Fruit fly (Drosophila melanogaster) whole organism, prepupa: ENCODE results near the gene CG3386.

Source experiments
- Blimp-1 ChIP-seq: fragments of 200-800 bp; sonication (Bioruptor generic); optimal IDR thresholded peaks from 3 replicates; lab custom pipeline; 2017; ENCODE audit warnings: missing biosample characterization, missing genetic modification characterization, mild to moderate bottlenecking, moderate library complexity, missing genetic modification reagents
- CG10631 ChIP-seq: fragments of 200-800 bp; sonication (Bioruptor generic); optimal IDR thresholded peaks from 2 replicates; lab custom pipeline; 2016; ENCODE audit warnings: missing biosample characterization, missing genetic modification characterization
- CG10669 ChIP-seq: fragments of 200-800 bp; sonication (Bioruptor generic); optimal IDR thresholded peaks from 3 replicates; lab custom pipeline; 2018; ENCODE audit warnings: missing biosample characterization, mild to moderate bottlenecking, missing genetic modification characterization, moderate library complexity
- CG11294 ChIP-seq: fragments of 200-800 bp; sonication (Bioruptor generic); IDR thresholded peaks from 2 replicates; pipeline ENCODE4 v1.3.6; 2022; ENCODE audit warnings: missing biosample characterization, missing genetic modification characterization
- CG11762 ChIP-seq: fragments of 200-800 bp; sonication (Bioruptor generic); optimal IDR thresholded peaks from 3 replicates; lab custom pipeline; 2016; ENCODE audit warnings: missing biosample characterization, missing genetic modification characterization; ENCODE audit not compliant: insufficient read depth
- CG11902 ChIP-seq: fragments of 200-800 bp; sonication (Bioruptor generic); optimal IDR thresholded peaks from 3 replicates; lab custom pipeline; 2016; ENCODE audit warnings: missing biosample characterization, missing genetic modification characterization
- CG15336 ChIP-seq: fragments of 200-800 bp; sonication (Bioruptor generic); IDR thresholded peaks from 2 replicates; pipeline ENCODE4 v1.3.6; 2022; ENCODE audit warnings: missing biosample characterization, missing genetic modification characterization
- CG1621 ChIP-seq: fragments of 200-800 bp; sonication (Bioruptor generic); optimal IDR thresholded peaks from 3 replicates; lab custom pipeline; 2018; ENCODE audit warnings: missing biosample characterization, mild to moderate bottlenecking, missing genetic modification characterization
- CG16779 ChIP-seq: fragments of 200-800 bp; sonication (Bioruptor generic); optimal IDR thresholded peaks from 3 replicates; lab custom pipeline; 2017; ENCODE audit warnings: missing biosample characterization, mild to moderate bottlenecking, missing genetic modification characterization
- CG31627 ChIP-seq: fragments of 200-800 bp; sonication (Bioruptor generic); optimal IDR thresholded peaks from 3 replicates; lab custom pipeline; 2016; ENCODE audit warnings: missing biosample characterization, missing genetic modification characterization
- CG34406 ChIP-seq: fragments of 200-800 bp; sonication (Bioruptor generic); optimal IDR thresholded peaks from 3 replicates; lab custom pipeline; 2016; ENCODE audit warnings: missing biosample characterization, missing genetic modification characterization
- CG3919 ChIP-seq: fragments of 200-800 bp; sonication (Bioruptor generic); optimal IDR thresholded peaks from 3 replicates; lab custom pipeline; 2016; ENCODE audit warnings: missing biosample characterization, missing genetic modification characterization
- CG4318 ChIP-seq: fragments of 200-800 bp; sonication (Bioruptor generic); optimal IDR thresholded peaks from 3 replicates; lab custom pipeline; 2017; ENCODE audit warnings: missing biosample characterization, mild to moderate bottlenecking, missing genetic modification characterization
- CG6163 ChIP-seq: fragments of 200-800 bp; sonication (Bioruptor generic); IDR thresholded peaks from 3 replicates; pipeline ENCODE4 v1.3.6; 2022; ENCODE audit warnings: missing biosample characterization, missing genetic modification characterization
- CG6276 ChIP-seq: fragments of 200-800 bp; sonication (Bioruptor generic); optimal IDR thresholded peaks from 2 replicates; lab custom pipeline; 2017; ENCODE audit warnings: missing biosample characterization, mild to moderate bottlenecking, missing genetic modification characterization
- CG6808 ChIP-seq: fragments of 200-800 bp; sonication (Bioruptor generic); optimal IDR thresholded peaks from 3 replicates; lab custom pipeline; 2017; ENCODE audit warnings: missing biosample characterization, missing genetic modification characterization, mild to moderate bottlenecking, moderate library complexity, missing genetic modification reagents
- CG6854 ChIP-seq: fragments of 200-800 bp; sonication (Bioruptor generic); optimal IDR thresholded peaks from 2 replicates; lab custom pipeline; 2017; ENCODE audit warnings: missing biosample characterization, mild to moderate bottlenecking, missing genetic modification characterization
- CG7368 ChIP-seq: fragments of 200-800 bp; sonication (Bioruptor generic); optimal IDR thresholded peaks from 3 replicates; lab custom pipeline; 2016; ENCODE audit warnings: missing biosample characterization, missing genetic modification characterization
- CG8119 ChIP-seq: fragments of 200-800 bp; sonication (Bioruptor generic); IDR thresholded peaks from 3 replicates; pipeline ENCODE4 v1.3.6; 2022; ENCODE audit warnings: missing biosample characterization, missing genetic modification characterization
- CG8632 ChIP-seq: fragments of 200-800 bp; sonication (Bioruptor generic); optimal IDR thresholded peaks from 3 replicates; lab custom pipeline; 2016; ENCODE audit warnings: missing biosample characterization, missing genetic modification characterization
- CG9139 ChIP-seq: fragments of 200-800 bp; sonication (Bioruptor generic); optimal IDR thresholded peaks from 3 replicates; lab custom pipeline; 2017; ENCODE audit warnings: missing biosample characterization, mild to moderate bottlenecking, missing genetic modification characterization
- Eip75B ChIP-seq: fragments of 200-800 bp; sonication (Bioruptor generic); optimal IDR thresholded peaks from 3 replicates; lab custom pipeline; 2016; ENCODE audit warnings: missing biosample characterization, missing genetic modification characterization
- Eip78C ChIP-seq: fragments of 200-800 bp; sonication (Bioruptor generic); peaks from one replicate; lab custom pipeline; 2016; ENCODE audit warnings: missing biosample characterization, missing genetic modification characterization
- Eip93F ChIP-seq: fragments of 200-800 bp; sonication (Bioruptor generic); optimal IDR thresholded peaks from 2 replicates; lab custom pipeline; 2016; ENCODE audit warnings: missing biosample characterization, mild to moderate bottlenecking, missing genetic modification characterization
- Ets21C ChIP-seq: fragments of 200-800 bp; sonication (Bioruptor generic); optimal IDR thresholded peaks from 3 replicates; lab custom pipeline; 2016; ENCODE audit warnings: missing biosample characterization, missing genetic modification characterization
- Ets96B ChIP-seq: fragments of 200-800 bp; optimal IDR thresholded peaks from 2 replicates; lab custom pipeline; 2019; ENCODE audit warnings: missing biosample characterization, mild to moderate bottlenecking, missing genetic modification characterization, moderate library complexity
- Hr38 ChIP-seq: sonication (Bioruptor generic); optimal IDR thresholded peaks from 2 replicates; lab custom pipeline; 2016; ENCODE audit warnings: missing biosample characterization, missing genetic modification characterization
- Hr39 ChIP-seq: fragments of 200-800 bp; sonication (Bioruptor generic); optimal IDR thresholded peaks from 2 replicates; lab custom pipeline; 2016; ENCODE audit warnings: missing biosample characterization, missing genetic modification characterization
- Hr4 ChIP-seq: fragments of 200-800 bp; sonication (Bioruptor generic); optimal IDR thresholded peaks from 3 replicates; lab custom pipeline; 2016; ENCODE audit warnings: missing biosample characterization, missing genetic modification characterization
- Lpt ChIP-seq: fragments of 200-800 bp; sonication (Bioruptor generic); optimal IDR thresholded peaks from 3 replicates; lab custom pipeline; 2016; ENCODE audit warnings: missing biosample characterization, missing genetic modification characterization
- Met ChIP-seq: fragments of 200-800 bp; sonication (Bioruptor generic); optimal IDR thresholded peaks from 3 replicates; lab custom pipeline; 2016; ENCODE audit warnings: missing biosample characterization, missing genetic modification characterization
- OdsH ChIP-seq: fragments of 200-800 bp; sonication (Bioruptor generic); optimal IDR thresholded peaks from 3 replicates; lab custom pipeline; 2016; ENCODE audit warnings: missing biosample characterization, missing genetic modification characterization
- Sox102F ChIP-seq: fragments of 200-800 bp; sonication (Bioruptor generic); optimal IDR thresholded peaks from 2 replicates; lab custom pipeline; 2016; ENCODE audit warnings: missing biosample characterization, mild to moderate bottlenecking, missing genetic modification characterization
- Sox14 ChIP-seq: fragments of 200-800 bp; sonication (Bioruptor generic); optimal IDR thresholded peaks from 3 replicates; lab custom pipeline; 2016; ENCODE audit warnings: missing biosample characterization, missing genetic modification characterization
- Sox15 ChIP-seq: fragments of 200-800 bp; sonication (Bioruptor generic); optimal IDR thresholded peaks from 3 replicates; lab custom pipeline; 2016; ENCODE audit warnings: missing biosample characterization, missing genetic modification characterization
- achi ChIP-seq: fragments of 200-800 bp; sonication (Bioruptor generic); optimal IDR thresholded peaks from 3 replicates; lab custom pipeline; 2016; ENCODE audit warnings: missing biosample characterization, missing genetic modification characterization
- acj6 ChIP-seq: fragments of 200-800 bp; sonication (Bioruptor generic); optimal IDR thresholded peaks from 3 replicates; lab custom pipeline; 2016; ENCODE audit warnings: missing biosample characterization, missing genetic modification characterization
- cyc ChIP-seq: fragments of 200-800 bp; sonication (Bioruptor generic); optimal IDR thresholded peaks from 3 replicates; lab custom pipeline; 2016; ENCODE audit warnings: missing biosample characterization, missing genetic modification characterization
- dsx ChIP-seq: fragments of 200-800 bp; optimal IDR thresholded peaks from 3 replicates; lab custom pipeline; 2019; ENCODE audit warnings: missing biosample characterization, mild to moderate bottlenecking, missing genetic modification characterization, moderate library complexity; ENCODE audit not compliant: poor library complexity, severe bottlenecking
- esn ChIP-seq: fragments of 200-800 bp; sonication (Bioruptor generic); optimal IDR thresholded peaks from 2 replicates; lab custom pipeline; 2016; ENCODE audit warnings: missing biosample characterization, mild to moderate bottlenecking, missing genetic modification characterization, moderate library complexity
- fd59A ChIP-seq: fragments of 200-800 bp; sonication (Bioruptor generic); optimal IDR thresholded peaks from 2 replicates; lab custom pipeline; 2017; ENCODE audit warnings: missing biosample characterization, mild to moderate bottlenecking, missing genetic modification characterization, missing genetic modification reagents
- fd85E ChIP-seq: fragments of 200-800 bp; sonication (Bioruptor generic); optimal IDR thresholded peaks from 3 replicates; lab custom pipeline; 2016; ENCODE audit warnings: missing biosample characterization, missing genetic modification characterization
- fkh ChIP-seq: fragments of 200-800 bp; sonication (Bioruptor generic); optimal IDR thresholded peaks from 3 replicates; lab custom pipeline; 2017; ENCODE audit warnings: missing biosample characterization, mild to moderate bottlenecking, missing genetic modification characterization, moderate library complexity
- lz ChIP-seq: fragments of 200-800 bp; sonication (Bioruptor generic); optimal IDR thresholded peaks from 3 replicates; lab custom pipeline; 2016; ENCODE audit warnings: missing biosample characterization, missing genetic modification characterization
- net ChIP-seq: fragments of 200-800 bp; sonication (Bioruptor generic); optimal IDR thresholded peaks from 3 replicates; lab custom pipeline; 2016; ENCODE audit warnings: missing biosample characterization, missing genetic modification characterization
- pdm3 ChIP-seq: fragments of 200-800 bp; sonication (Bioruptor generic); optimal IDR thresholded peaks from 3 replicates; lab custom pipeline; 2016; ENCODE audit warnings: missing biosample characterization, missing genetic modification characterization
- salr ChIP-seq, 2 experiments: fragments of 200-800 bp; sonication (Bioruptor generic); optimal IDR thresholded peaks; 3 replicates each; lab custom pipeline; 2016 to 2018; ENCODE audit warnings: missing biosample characterization in 2 of 2, missing genetic modification characterization in 2 of 2, mild to moderate bottlenecking in 1 of 2
- spab ChIP-seq: fragments of 200-800 bp; sonication (Bioruptor generic); optimal IDR thresholded peaks from 2 replicates; lab custom pipeline; 2017; ENCODE audit warnings: missing biosample characterization, mild to moderate bottlenecking, missing genetic modification characterization, missing genetic modification reagents
- ss ChIP-seq, 2 experiments: fragments of 200-800 bp; sonication (Bioruptor generic); optimal IDR thresholded peaks; 2 replicates in 1 of 2; 3 replicates in 1 of 2; lab custom pipeline; 2017 to 2018; ENCODE audit warnings: mild to moderate bottlenecking in 2 of 2, missing biosample characterization in 2 of 2, missing genetic modification characterization in 2 of 2, moderate library complexity in 1 of 2
- svp ChIP-seq: fragments of 200-800 bp; sonication (Bioruptor generic); peaks from one replicate; lab custom pipeline; 2016; ENCODE audit warnings: missing biosample characterization, missing genetic modification characterization
- topi ChIP-seq: fragments of 200-800 bp; sonication (Bioruptor generic); optimal IDR thresholded peaks from 3 replicates; lab custom pipeline; 2016; ENCODE audit warnings: missing biosample characterization, missing genetic modification characterization
- vri ChIP-seq: fragments of 200-800 bp; sonication (Bioruptor generic); optimal IDR thresholded peaks from 3 replicates; lab custom pipeline; 2016; ENCODE audit warnings: missing biosample characterization, mild to moderate bottlenecking, missing genetic modification characterization

The CG3386 gene

dm6 chr3L:663880-664279 lies 18.4 kb downstream of the CG3386 start:
- TF ChIP-seq CG11294 (GFP tag; lab: Robert Waterston, UW) (no peak), Sox14 (GFP tag; lab: Kevin White, UChicago) (peak; percentile 63), CG4318 (GFP tag; lab: Kevin White, UChicago) (peak; percentile 7), Hr4 (GFP tag; lab: Kevin White, UChicago) (peak; percentile 29), salr (GFP tag; optimal IDR thresholded peaks at IDR 0.05; lab: Kevin White, UChicago) (peak in 1 of 2 experiments; percentile 31), CG8632 (GFP tag; lab: Kevin White, UChicago) (peak; percentile 49), CG6163 (peak; percentile 80), Eip75B (GFP tag; lab: Kevin White, UChicago) (peak; percentile 63), CG7368 (GFP tag; lab: Kevin White, UChicago) (peak; percentile 48), pdm3 (GFP tag; lab: Kevin White, UChicago) (peak; percentile 63), Eip93F (GFP tag; lab: Kevin White, UChicago) (peak; percentile 56), CG34406 (peak; percentile 47), CG6276 (GFP tag; lab: Kevin White, UChicago) (no peak), CG16779 (no peak), fd59A (GFP tag; lab: Kevin White, UChicago) (peak; percentile 33), net (GFP tag; lab: Kevin White, UChicago) (peak; percentile 43), CG31627 (GFP tag; lab: Kevin White, UChicago) (peak; percentile 87), acj6 (GFP tag; lab: Kevin White, UChicago) (peak; percentile 70), CG1621 (tag; lab: Kevin White, UChicago) (no peak), achi (peak; percentile 54), Eip78C (GFP tag; lab: Kevin White, UChicago) (peak; percentile 85), CG11902 (GFP tag; lab: Kevin White, UChicago) (peak; percentile 77), dsx (GFP tag; lab: Kevin White, UChicago) (peak; percentile 48), CG3919 (GFP tag; lab: Kevin White, UChicago) (peak; percentile 68), Lpt (no peak), Ets21C (peak; percentile 77), vri (GFP tag; lab: Kevin White, UChicago) (peak; percentile 80), lz (GFP tag; lab: Kevin White, UChicago) (peak; percentile 80), topi (GFP tag; lab: Kevin White, UChicago) (peak; percentile 83), fd85E (no peak), Hr38 (GFP tag; lab: Kevin White, UChicago) (no peak), svp (GFP tag; lab: Kevin White, UChicago) (peak; percentile 95), Ets96B (tag; lab: Kevin White, UChicago) (peak; percentile 50), CG10669 (GFP tag; lab: Kevin White, UChicago) (peak; percentile 44), ss (GFP tag; optimal IDR thresholded peaks at IDR 0.05; lab: Kevin White, UChicago) (peak; percentile 24 to 50), CG15336 (GFP tag; lab: Robert Waterston, UW) (no peak), Met (GFP tag; lab: Kevin White, UChicago) (peak; percentile 87), fkh (GFP tag; lab: Kevin White, UChicago) (no peak), CG6808 (GFP tag; lab: Kevin White, UChicago) (peak; percentile 38), CG8119 (GFP tag; lab: Robert Waterston, UW) (0 out of 3 replicates have a peak, but pooled peaks have one; percentile 33), spab (GFP tag; lab: Kevin White, UChicago) (peak; percentile 52), CG9139 (no peak), Sox15 (GFP tag; lab: Kevin White, UChicago) (peak; percentile 36), OdsH (GFP tag; lab: Kevin White, UChicago) (peak; percentile 66), cyc (peak; percentile 84), Hr39 (peak; percentile 88), CG11762 (GFP tag; lab: Kevin White, UChicago) (peak; percentile 60), CG10631 (peak; percentile 58), Blimp-1 (peak; percentile 63), Sox102F (GFP tag; lab: Kevin White, UChicago) (peak; percentile 84), esn (GFP tag; lab: Kevin White, UChicago) (peak; percentile 84), CG6854 (GFP tag; lab: Kevin White, UChicago) (peak; percentile 66)
